Fruit fly (Drosophila melanogaster) whole organism, adult: Measurements from ENCODE around the gene CG5104.

Experiments used
- CG11617 ChIP-seq: fragments of 200-800 bp; sonication (Bioruptor generic); optimal IDR thresholded peaks from 2 replicates; lab custom pipeline; 2017; ENCODE audit warnings: mild to moderate bottlenecking, missing biosample characterization, missing genetic modification reagents, missing genetic modification characterization
- CG12768 ChIP-seq: fragments of 200-800 bp; sonication (Bioruptor generic); optimal IDR thresholded peaks from 2 replicates; lab custom pipeline; 2017; ENCODE audit warnings: missing biosample characterization, missing genetic modification characterization, mild to moderate bottlenecking, moderate library complexity, missing genetic modification reagents
- CG14711 ChIP-seq: fragments of 200-800 bp; sonication (Bioruptor generic); optimal IDR thresholded peaks from 2 replicates; lab custom pipeline; 2018; ENCODE audit warnings: missing biosample characterization, mild to moderate bottlenecking, missing genetic modification characterization, moderate library complexity
- CG1620 ChIP-seq: fragments of 200-800 bp; sonication (Bioruptor generic); optimal IDR thresholded peaks from 2 replicates; lab custom pipeline; 2016; ENCODE audit warnings: missing biosample characterization, missing genetic modification characterization
- CG33017 ChIP-seq: fragments of 200-800 bp; sonication (Bioruptor generic); optimal IDR thresholded peaks from 2 replicates; lab custom pipeline; 2018; ENCODE audit warnings: missing biosample characterization, mild to moderate bottlenecking, missing genetic modification characterization, moderate library complexity
- CG7045 ChIP-seq: fragments of 200-800 bp; sonication (Bioruptor generic); optimal IDR thresholded peaks from 2 replicates; lab custom pipeline; 2017; ENCODE audit warnings: missing biosample characterization, mild to moderate bottlenecking, missing genetic modification characterization
- Crg-1 ChIP-seq: fragments of 200-800 bp; sonication (Bioruptor generic); optimal IDR thresholded peaks from 2 replicates; lab custom pipeline; 2016; ENCODE audit warnings: missing biosample characterization, missing genetic modification characterization
- Hr96 ChIP-seq: fragments of 200-800 bp; sonication (Bioruptor generic); optimal IDR thresholded peaks from 2 replicates; lab custom pipeline; 2016; ENCODE audit warnings: missing biosample characterization, missing genetic modification characterization
- Mnt ChIP-seq: fragments of 200-800 bp; sonication (Bioruptor generic); optimal IDR thresholded peaks from 2 replicates; lab custom pipeline; 2016; ENCODE audit warnings: missing biosample characterization, mild to moderate bottlenecking, missing genetic modification characterization
- bab1 ChIP-seq: fragments of 200-800 bp; sonication (Bioruptor generic); optimal IDR thresholded peaks from 3 replicates; lab custom pipeline; 2019; ENCODE audit warnings: missing biosample characterization, mild to moderate bottlenecking, missing genetic modification characterization, moderate library complexity
- cnc ChIP-seq, 2 experiments: fragments of >200 bp; optimal IDR thresholded peaks; 2 replicates each; lab custom pipeline; 2017
- kay ChIP-seq: fragments of 200-800 bp; sonication (Bioruptor generic); peaks from one replicate; lab custom pipeline; 2016; ENCODE audit warnings: missing biosample characterization, missing genetic modification characterization, borderline replicate concordance
- pad ChIP-seq: fragments of 200-800 bp; sonication (Bioruptor generic); optimal IDR thresholded peaks from 3 replicates; lab custom pipeline; 2017; ENCODE audit warnings: missing biosample characterization, missing genetic modification characterization, mild to moderate bottlenecking, moderate library complexity, missing genetic modification reagents
- toe ChIP-seq: fragments of 200-800 bp; sonication (Bioruptor generic); optimal IDR thresholded peaks from 2 replicates; lab custom pipeline; 2016; ENCODE audit warnings: missing biosample characterization, missing genetic modification characterization

DNA sequence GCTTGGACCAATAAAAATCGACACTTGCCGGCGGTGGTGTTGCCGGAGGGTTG is 5.2 kb downstream of the CG5104 start, which contains the start of gene Pss:
- TF ChIP-seq kay (GFP tag; lab: Kevin White, UChicago) (no peak), pad (GFP tag; lab: Kevin White, UChicago) (no peak), Crg-1 (GFP tag; lab: Kevin White, UChicago) (no peak), CG11617 (GFP tag; lab: Kevin White, UChicago) (no peak), CG14711 (tag; lab: Kevin White, UChicago) (no peak), CG33017 (tag; lab: Kevin White, UChicago) (no peak), bab1 (GFP tag; lab: Kevin White, UChicago) (no peak), CG1620 (no peak), toe (GFP tag; lab: Kevin White, UChicago) (no peak), cnc (optimal IDR thresholded peaks at IDR 0.05; lab: Kevin White, UChicago) (no peak), Mnt (GFP tag; lab: Kevin White, UChicago) (no peak), CG7045 (GFP tag; lab: Kevin White, UChicago) (no peak), Hr96 (GFP tag; lab: Kevin White, UChicago) (no peak), CG12768 (GFP tag; lab: Kevin White, UChicago) (no peak)
